Worm (Caenorhabditis elegans) whole organism, L4 larva: ENCODE measurements around the gene spe-49.

Experiments used
- F10B5.3 ChIP-seq: sonication (generic microtip); optimal IDR thresholded peaks from 2 replicates; lab custom pipeline; 2016; ENCODE audit warnings: mild to moderate bottlenecking, missing genetic modification characterization, missing compliant biosample characterization
- F49E8.2 ChIP-seq: sonication (generic microtip); optimal IDR thresholded peaks from 2 replicates; lab custom pipeline; 2016; ENCODE audit warnings: missing compliant biosample characterization, mild to moderate bottlenecking, missing genetic modification characterization, borderline replicate concordance
- daf-16 ChIP-seq, 3 experiments: sonication (generic microtip); optimal IDR thresholded peaks; 2 replicates each; lab custom pipeline; 2016 to 2017; ENCODE audit warnings: missing genetic modification characterization in 3 of 3, missing genetic modification reagents in 3 of 3, mild to moderate bottlenecking in 2 of 3, missing compliant biosample characterization in 2 of 3, missing biosample characterization in 1 of 3, moderate library complexity in 1 of 3
- hlh-30 ChIP-seq: sonication (generic microtip); optimal IDR thresholded peaks from 2 replicates; lab custom pipeline; 2017; ENCODE audit warnings: antibody characterized with exemption, mild to moderate bottlenecking, missing genetic modification characterization, missing compliant biosample characterization; ENCODE audit not compliant: insufficient read depth
- nhr-6 ChIP-seq: fragments of 150-350 bp; optimal IDR thresholded peaks from 2 replicates; lab custom pipeline; 2014; ENCODE audit warnings: missing biosample characterization, missing genetic modification characterization
- saeg-2 ChIP-seq: fragments of 200-800 bp; sonication (Bioruptor generic); IDR thresholded peaks from 2 replicates; pipeline ENCODE4 v1.3.6; 2022; ENCODE audit warnings: missing genetic modification reagents, missing genetic modification characterization, missing compliant biosample characterization
- skn-1 ChIP-seq: fragments of 150-350 bp; optimal IDR thresholded peaks from 2 replicates; lab custom pipeline; 2014; ENCODE audit warnings: missing biosample characterization, missing genetic modification characterization
- unc-39 ChIP-seq: sonication (generic microtip); optimal IDR thresholded peaks from 2 replicates; lab custom pipeline; 2017; ENCODE audit warnings: missing biosample characterization, missing genetic modification characterization

- TF ChIP-seq daf-16 (GFP tag; optimal IDR thresholded peaks at IDR 0.05; lab: Kevin White, UChicago) (peak; percentile 23 to 51), daf-16 (tag; optimal IDR thresholded peaks at IDR 0.05; lab: Kevin White, UChicago) (peak; percentile 55), saeg-2 (GFP tag; lab: Robert Waterston, UW) (peak; percentile 69; the same call in 1 of the 2 replicates), unc-39 (tag; lab: Kevin White, UChicago) (no peak), skn-1 (tag; lab: Kevin White, UChicago) (no peak), nhr-6 (tag; lab: Kevin White, UChicago) (peak; percentile 89), F10B5.3 (tag; lab: Kevin White, UChicago) (no peak), hlh-30 (peak; percentile 93), F49E8.2 (tag; lab: Kevin White, UChicago) (no peak)
These were observed 34.6 kb upstream of the spe-49 start, which contains the start of gene dmd-7 for ce11 chrV:6246454-6246981.
